Worm (Caenorhabditis elegans): ENCODE data around the gene F40G12.7.

- TF ChIP-seq ceh-16 (tag; optimal IDR thresholded peaks at IDR 0.05) (no peak), pha-4 (tag; optimal IDR thresholded peaks at IDR 0.05) (no peak), unc-62 (GFP tag; optimal IDR thresholded peaks at IDR 0.05) (no peak)
Measured at ce11 chrV:14243904-14244303, 30.5 kb upstream of the F40G12.7 start, which contains the start of gene sre-7.

All from whole organism, L3 larva.